Worm (Caenorhabditis elegans) whole organism, L3 larva: ENCODE measurements around the gene skr-20.

Experiments
- egl-5 ChIP-seq: fragments of 150-350 bp; optimal IDR thresholded peaks from 2 replicates; lab custom pipeline; 2017; ENCODE audit warnings: missing biosample characterization, missing genetic modification reagents, missing genetic modification characterization, inconsistent platforms
- elt-3 ChIP-seq, 3 experiments: fragments of 150-350 bp in 1 of 3; sonication (generic microtip) in 2 of 3; optimal IDR thresholded peaks; 2 replicates in 2 of 3; 4 replicates in 1 of 3; lab custom pipeline; 2014 to 2017; ENCODE audit warnings: missing biosample characterization in 3 of 3, missing genetic modification characterization in 3 of 3
- nhr-28 ChIP-seq: fragments of 150-350 bp; optimal IDR thresholded peaks from 2 replicates; lab custom pipeline; 2014; ENCODE audit warnings: missing biosample characterization, missing genetic modification characterization
- skn-1 ChIP-seq: fragments of 150-350 bp; optimal IDR thresholded peaks from 2 replicates; lab custom pipeline; 2014; ENCODE audit warnings: missing biosample characterization, missing genetic modification characterization
- zag-1 ChIP-seq: fragments of 150-350 bp; optimal IDR thresholded peaks from 2 replicates; lab custom pipeline; 2014; ENCODE audit warnings: missing biosample characterization, missing genetic modification characterization

- TF ChIP-seq elt-3 (tag; optimal IDR thresholded peaks at IDR 0.05; lab: Kevin White, UChicago) = no peak
- no peak for TF ChIP-seq zag-1
- no peak for TF ChIP-seq skn-1 (tag; lab: Kevin White, UChicago)
- TF ChIP-seq nhr-28 = no peak
- no peak for TF ChIP-seq egl-5 (tag; lab: Kevin White, UChicago)
These were observed 32.4 kb downstream of the skr-20 start, which contains the start of gene gpa-6 for ce11 chrX:13190912-13191311.
